Fruit fly (Drosophila melanogaster): ENCODE results near the gene CG4619.

CG4619 gene

DNA sequence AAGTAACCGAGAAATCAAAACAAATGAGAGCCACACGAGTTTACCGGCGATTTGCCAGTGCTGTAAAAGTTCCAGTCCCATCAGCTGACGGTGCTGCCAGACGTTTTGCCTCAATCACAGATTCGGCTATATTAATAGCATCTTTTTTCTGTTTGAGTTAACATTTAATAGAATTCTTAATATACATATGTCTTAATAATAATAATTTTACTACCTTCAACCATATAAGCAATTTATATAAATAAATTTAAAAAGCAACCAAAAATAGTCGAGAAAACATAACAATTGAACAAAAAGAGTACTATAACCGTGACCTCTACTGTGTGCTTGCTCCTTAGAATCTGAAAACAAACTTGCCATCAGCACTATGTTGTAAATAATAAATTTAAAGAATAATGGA lies 15.5 kb downstream of the CG4619 start, which contains the start of the genes CG13126 and CG4709 (continued):
- TF ChIP-seq wdn (GFP tag; IDR thresholded peaks at IDR 0.05) (peak; percentile 71; the same call in 1 of the 2 replicates), her (GFP tag; optimal IDR thresholded peaks at IDR 0.05) (no peak), CG9727 (GFP tag; optimal IDR thresholded peaks at IDR 0.05) (peak; percentile 96), E2f1 (GFP tag; IDR thresholded peaks at IDR 0.05) (peak; percentile 87), CG10267 (tag; optimal IDR thresholded peaks at IDR 0.05) (peak; percentile 99), caup (GFP tag; optimal IDR thresholded peaks at IDR 0.05; ENCODE audit: severe bottlenecking) (peak; percentile 90), CG2120 (GFP tag; optimal IDR thresholded peaks at IDR 0.05) (peak; percentile 82), crc (GFP tag; optimal IDR thresholded peaks at IDR 0.05) (no peak), Elba2 (GFP tag; optimal IDR thresholded peaks at IDR 0.05) (peak; percentile 15), CG10274 (GFP tag; optimal IDR thresholded peaks at IDR 0.05) (peak; percentile 16), Chrac-16 (GFP tag; optimal IDR thresholded peaks at IDR 0.05) (peak; percentile 85), PHDP (tag; optimal IDR thresholded peaks at IDR 0.05) (peak; percentile 93), da (GFP tag; optimal IDR thresholded peaks at IDR 0.05) (no peak), croc (GFP tag; conservative IDR thresholded peaks at IDR 0.05) (peak; percentile 87), zfh2 (GFP tag; optimal IDR thresholded peaks at IDR 0.05) (peak; percentile 49), CG18764 (GFP tag; optimal IDR thresholded peaks at IDR 0.05) (peak; percentile 86), CG1792 (GFP tag; optimal IDR thresholded peaks at IDR 0.05) (peak; percentile 36), seq (GFP tag; IDR thresholded peaks at IDR 0.05) (peak; percentile 66; the same call in 1 of the 2 replicates), CG4707 (GFP tag; optimal IDR thresholded peaks at IDR 0.05) (peak; percentile 57), fd64A (GFP tag; optimal IDR thresholded peaks at IDR 0.05) (no peak), Oli (tag; optimal IDR thresholded peaks at IDR 0.05) (peak; percentile 92), cas (GFP tag; IDR thresholded peaks at IDR 0.05) (peak; percentile 72), ERR (GFP tag; optimal IDR thresholded peaks at IDR 0.05) (no peak), Hmx (GFP tag; optimal IDR thresholded peaks at IDR 0.05) (no peak), Dref (GFP tag; IDR thresholded peaks at IDR 0.05) (peak; percentile 33; the same call in 1 of the 2 replicates), CG10959 (GFP tag; IDR thresholded peaks at IDR 0.05) (peak; percentile 80), BtbVII (GFP tag; optimal IDR thresholded peaks at IDR 0.05) (peak; percentile 84), pho (GFP tag; optimal IDR thresholded peaks at IDR 0.05) (no peak), chn (GFP tag; optimal IDR thresholded peaks at IDR 0.05) (peak; percentile 51), CG13287 (GFP tag; IDR thresholded peaks at IDR 0.05; ENCODE audit: partially characterized antibody) (no peak; the same call in 1 of the 2 replicates), CG2199 (GFP tag; IDR thresholded peaks at IDR 0.05) (peak; percentile 68; the same call in 1 of the 3 replicates), mirr (GFP tag; optimal IDR thresholded peaks at IDR 0.05) (peak; percentile 27), ken (GFP tag; IDR thresholded peaks at IDR 0.05) (peak; percentile 73), CG10543 (GFP tag; optimal IDR thresholded peaks at IDR 0.05) (peak; percentile 63), fu2 (GFP tag; optimal IDR thresholded peaks at IDR 0.05) (peak; percentile 5), onecut (GFP tag; IDR thresholded peaks at IDR 0.05) (peak; percentile 71), CG15514 (GFP tag; optimal IDR thresholded peaks at IDR 0.05) (peak; percentile 86), CG8924 (tag; optimal IDR thresholded peaks at IDR 0.05) (peak; percentile 94), Hr3 (GFP tag; optimal IDR thresholded peaks at IDR 0.05) (peak; percentile 89), CG9609 (GFP tag; optimal IDR thresholded peaks at IDR 0.05) (no peak), CG4328 (GFP tag; optimal IDR thresholded peaks at IDR 0.05) (peak; percentile 76), CG7786 (GFP tag; optimal IDR thresholded peaks at IDR 0.05) (peak; percentile 9), oc (tag; optimal IDR thresholded peaks at IDR 0.05) (peak; percentile 81), CG8089 (GFP tag; optimal IDR thresholded peaks at IDR 0.05) (no peak), CG2678 (tag; optimal IDR thresholded peaks at IDR 0.05) (peak; percentile 96), Abd-B (GFP tag; optimal IDR thresholded peaks at IDR 0.05) (peak; percentile 83), CG10979 (tag; optimal IDR thresholded peaks at IDR 0.05) (peak; percentile 96), CG4730 (GFP tag; IDR thresholded peaks at IDR 0.05) (peak; percentile 86), jing (GFP tag; optimal IDR thresholded peaks at IDR 0.05) (peak; percentile 41), yki (optimal IDR thresholded peaks at IDR 0.05) (no peak), Lhr (GFP tag; optimal IDR thresholded peaks at IDR 0.05) (peak; percentile 79), CG8944 (GFP tag; optimal IDR thresholded peaks at IDR 0.05) (peak; percentile 30)
